Worm (Caenorhabditis elegans): ENCODE measurements around the gene ZK856.11.
A peak's percentile ranks its signal among the peaks of the same experiment; 100 is the strongest.

ZK856.11 gene

DNA sequence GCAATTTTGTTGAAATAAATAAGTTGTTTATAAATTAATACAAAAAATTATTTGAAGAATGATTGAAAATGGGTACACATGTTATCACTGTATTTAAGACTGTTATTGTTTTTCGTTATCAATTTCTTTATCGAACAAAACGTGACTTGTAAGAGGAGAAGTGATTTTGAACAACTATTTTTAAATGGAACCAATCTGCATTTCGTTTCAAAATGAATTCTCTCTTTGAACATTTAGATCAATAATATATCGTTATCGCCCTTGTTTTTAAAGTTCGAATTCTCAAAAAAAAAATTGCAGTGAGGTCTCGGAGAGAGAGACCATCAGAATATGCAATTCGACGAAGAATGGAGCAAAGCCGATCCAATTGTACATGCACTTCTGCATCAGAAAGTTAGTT, 25.5 kb downstream of the ZK856.11 start, which contains the start of gene cul-5:
cul-5 (plus strand) TSS at position 301 of the 400 bp plus-strand sequence.
- no peak for TF ChIP-seq ceh-24 (tag; optimal IDR thresholded peaks at IDR 0.05)
- TF ChIP-seq elt-4 (tag; optimal IDR thresholded peaks at IDR 0.05), result no peak
- TF ChIP-seq elt-2 (tag; optimal IDR thresholded peaks at IDR 0.05), result peak; percentile 11

DNA sequence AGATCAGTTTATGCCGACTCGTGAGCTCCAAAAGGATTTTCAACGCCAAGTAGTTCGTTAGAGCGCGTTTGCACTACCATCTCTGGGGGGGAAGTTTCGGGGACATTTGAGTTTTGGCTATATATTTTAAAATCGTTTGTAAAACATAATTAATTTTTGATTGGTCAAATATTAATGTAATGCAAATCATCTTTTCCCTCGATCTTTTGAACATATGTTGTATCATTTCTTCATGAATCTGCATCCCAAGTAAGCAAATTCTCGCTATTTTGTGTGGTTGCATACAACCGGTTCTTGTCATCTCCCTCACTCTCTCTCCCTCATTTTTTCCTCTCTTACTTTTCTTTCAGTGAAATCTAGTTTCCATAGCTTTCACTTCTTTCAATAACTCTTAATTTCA, 26.6 kb downstream of the ZK856.11 start:
- TF ChIP-seq syd-9 (tag; optimal IDR thresholded peaks at IDR 0.05), result no peak
- TF ChIP-seq pqm-1 (tag; optimal IDR thresholded peaks at IDR 0.05), result no peak
- no peak for TF ChIP-seq unc-55 (GFP tag; optimal IDR thresholded peaks at IDR 0.05)
- peak; percentile 94 for TF ChIP-seq ceh-31 (tag; optimal IDR thresholded peaks at IDR 0.05)
- no peak for TF ChIP-seq sox-2 (GFP tag; IDR thresholded peaks at IDR 0.05)
- TF ChIP-seq ahr-1 (tag; optimal IDR thresholded peaks at IDR 0.05), result peak; percentile 49
- TF ChIP-seq ref-2 (tag; optimal IDR thresholded peaks at IDR 0.05), result peak; percentile 85
- TF ChIP-seq ets-4 (tag; optimal IDR thresholded peaks at IDR 0.05), result peak; percentile 73
- no peak for TF ChIP-seq K02D7.2 (tag; optimal IDR thresholded peaks at IDR 0.05)
- peak; percentile 31 for TF ChIP-seq nfya-1 (tag; optimal IDR thresholded peaks at IDR 0.05)
- TF ChIP-seq tbx-7 (tag; optimal IDR thresholded peaks at IDR 0.05), result peak; percentile 71
- TF ChIP-seq hlh-8 (tag; optimal IDR thresholded peaks at IDR 0.05), result peak; percentile 52
- TF ChIP-seq pag-3 (tag; optimal IDR thresholded peaks at IDR 0.05; ENCODE audit: borderline replicate concordance), result no peak
- TF ChIP-seq ttx-3 (tag; optimal IDR thresholded peaks at IDR 0.05), result no peak
- TF ChIP-seq dve-1 (tag; optimal IDR thresholded peaks at IDR 0.05), result no peak
- TF ChIP-seq ceh-19 (GFP tag; optimal IDR thresholded peaks at IDR 0.05), result no peak
- peak; percentile 19 for TF ChIP-seq unc-42 (tag; optimal IDR thresholded peaks at IDR 0.05)
- peak; percentile 77 for TF ChIP-seq C08G9.2 (tag; optimal IDR thresholded peaks at IDR 0.05)
- peak; percentile 79 for TF ChIP-seq ceh-14 (tag; optimal IDR thresholded peaks at IDR 0.05)
- TF ChIP-seq elt-4 (tag; optimal IDR thresholded peaks at IDR 0.05), result no peak
- TF ChIP-seq ceh-48 (tag; optimal IDR thresholded peaks at IDR 0.05), result peak; percentile 37
- no peak for TF ChIP-seq che-1 (tag; optimal IDR thresholded peaks at IDR 0.05)
- peak; percentile 67 for TF ChIP-seq F13H6.1 (tag; optimal IDR thresholded peaks at IDR 0.05)
- TF ChIP-seq ceh-34 (tag; optimal IDR thresholded peaks at IDR 0.05), result peak; percentile 67
- peak; percentile 75 for TF ChIP-seq tbx-2 (tag; optimal IDR thresholded peaks at IDR 0.05)
- no peak for TF ChIP-seq lim-6 (tag; optimal IDR thresholded peaks at IDR 0.05)
- peak; percentile 23 for TF ChIP-seq sdc-2 (tag; optimal IDR thresholded peaks at IDR 0.05)
- TF ChIP-seq hlh-6 (tag; optimal IDR thresholded peaks at IDR 0.05), result no peak
- TF ChIP-seq ceh-18 (tag; optimal IDR thresholded peaks at IDR 0.05), result peak; percentile 54
- TF ChIP-seq K09A11.1 (tag; optimal IDR thresholded peaks at IDR 0.05; ENCODE audit: insufficient read depth), result no peak
- peak; percentile 54 for TF ChIP-seq elt-2 (tag; optimal IDR thresholded peaks at IDR 0.05)
- peak; percentile 52 for TF ChIP-seq zip-5 (tag; optimal IDR thresholded peaks at IDR 0.05)
- TF ChIP-seq rnt-1 (tag; optimal IDR thresholded peaks at IDR 0.05), result peak; percentile 22
- TF ChIP-seq lin-11 (tag; optimal IDR thresholded peaks at IDR 0.05), result no peak
- TF ChIP-seq pros-1 (tag; optimal IDR thresholded peaks at IDR 0.05), result no peak
- peak; percentile 63 for TF ChIP-seq ceh-2 (tag; optimal IDR thresholded peaks at IDR 0.05)
- TF ChIP-seq fax-1 (tag; optimal IDR thresholded peaks at IDR 0.05), result peak; percentile 39

DNA sequence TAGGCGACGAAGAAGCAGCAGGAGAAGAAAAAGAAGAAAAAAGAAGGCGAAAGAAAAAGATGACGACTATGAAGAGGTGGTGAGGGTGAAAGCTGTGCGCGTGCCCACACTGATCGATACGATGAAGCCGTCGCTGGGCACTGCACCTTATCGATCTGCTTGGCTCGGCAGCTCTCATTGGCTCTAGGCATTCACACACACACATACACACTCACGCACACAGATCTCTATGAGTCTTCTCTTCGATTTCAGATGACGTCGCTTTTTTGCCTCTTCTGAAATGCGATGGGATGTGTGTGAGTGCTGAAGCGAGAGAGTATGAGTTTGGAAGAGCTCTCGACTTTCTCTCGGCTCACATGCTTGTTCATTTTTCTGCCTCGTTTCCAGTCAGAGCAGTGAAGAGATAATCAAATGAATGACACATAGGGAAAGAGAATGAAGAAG, 30.1 kb downstream of the ZK856.11 start:
- no peak for TF ChIP-seq fkh-6 (tag; optimal IDR thresholded peaks at IDR 0.05)
- TF ChIP-seq odd-2 (tag; optimal IDR thresholded peaks at IDR 0.05), result no peak
- TF ChIP-seq pax-1 (tag; optimal IDR thresholded peaks at IDR 0.05), result no peak
- TF ChIP-seq sdc-2 (tag; optimal IDR thresholded peaks at IDR 0.05), result no peak
- no peak for TF ChIP-seq lin-11 (tag; optimal IDR thresholded peaks at IDR 0.05)
- no peak for TF ChIP-seq sox-2 (GFP tag; IDR thresholded peaks at IDR 0.05)
- no peak for TF ChIP-seq ceh-22 (tag; optimal IDR thresholded peaks at IDR 0.05)
- no peak for TF ChIP-seq ama-1 (optimal IDR thresholded peaks at IDR 0.05)
- no peak for TF ChIP-seq pqm-1 (tag; optimal IDR thresholded peaks at IDR 0.05)
- TF ChIP-seq pros-1 (tag; optimal IDR thresholded peaks at IDR 0.05), result no peak
- TF ChIP-seq tbx-2 (tag; optimal IDR thresholded peaks at IDR 0.05), result peak; percentile 37
- no peak for TF ChIP-seq hlh-6 (tag; optimal IDR thresholded peaks at IDR 0.05)
- TF ChIP-seq nhr-232 (tag; optimal IDR thresholded peaks at IDR 0.05), result no peak
- TF ChIP-seq fax-1 (tag; optimal IDR thresholded peaks at IDR 0.05), result no peak
- TF ChIP-seq tbx-7 (tag; optimal IDR thresholded peaks at IDR 0.05), result no peak
- no peak for TF ChIP-seq dmd-4 (tag; optimal IDR thresholded peaks at IDR 0.05; ENCODE audit: borderline replicate concordance)
- no peak for TF ChIP-seq eyg-1 (tag; optimal IDR thresholded peaks at IDR 0.05)
- no peak for TF ChIP-seq pag-3 (tag; optimal IDR thresholded peaks at IDR 0.05; ENCODE audit: borderline replicate concordance)
- no peak for TF ChIP-seq ceh-9 (tag; optimal IDR thresholded peaks at IDR 0.05)
- TF ChIP-seq hlh-13 (GFP tag; optimal IDR thresholded peaks at IDR 0.05), result no peak
- TF ChIP-seq Y22D7AL.16 (tag; optimal IDR thresholded peaks at IDR 0.05), result no peak
- peak; percentile 96 for TF ChIP-seq nfya-1 (tag; optimal IDR thresholded peaks at IDR 0.05)
- TF ChIP-seq mec-3 (tag; optimal IDR thresholded peaks at IDR 0.05; ENCODE audit: borderline replicate concordance), result no peak
